Worm (Caenorhabditis elegans) whole organism, L3 larva: ENCODE measurements around the gene F01G10.5.
A peak's percentile ranks its signal among the peaks of the same experiment; 100 is the strongest.

ENCODE experiments used
- R02D3.7 ChIP-seq: fragments of 150-350 bp; optimal IDR thresholded peaks from 2 replicates; lab custom pipeline; 2014; ENCODE audit warnings: missing biosample characterization, missing genetic modification characterization
- aly-2 ChIP-seq: fragments of 150-350 bp; optimal IDR thresholded peaks from 2 replicates; lab custom pipeline; 2014; ENCODE audit warnings: missing biosample characterization, missing genetic modification characterization
- ama-1 ChIP-seq: fragments of 150-350 bp; optimal IDR thresholded peaks from 2 replicates; lab custom pipeline; 2018
- ceh-28 ChIP-seq: fragments of 150-350 bp; optimal IDR thresholded peaks from 2 replicates; lab custom pipeline; 2014; ENCODE audit warnings: missing biosample characterization, missing genetic modification reagents, missing genetic modification characterization
- egl-27 ChIP-seq: sonication (generic microtip); optimal IDR thresholded peaks from 4 replicates; lab custom pipeline; 2017; ENCODE audit warnings: missing biosample characterization, missing genetic modification reagents, missing genetic modification characterization
- egl-5 ChIP-seq: fragments of 150-350 bp; optimal IDR thresholded peaks from 2 replicates; lab custom pipeline; 2017; ENCODE audit warnings: missing biosample characterization, missing genetic modification reagents, missing genetic modification characterization, inconsistent platforms
- elt-3 ChIP-seq, 3 experiments: fragments of 150-350 bp in 1 of 3; sonication (generic microtip) in 2 of 3; optimal IDR thresholded peaks; 2 replicates in 2 of 3; 4 replicates in 1 of 3; lab custom pipeline; 2014 to 2017; ENCODE audit warnings: missing biosample characterization in 3 of 3, missing genetic modification characterization in 3 of 3
- fkh-10 ChIP-seq: sonication (generic microtip); optimal IDR thresholded peaks from 2 replicates; lab custom pipeline; 2017; ENCODE audit warnings: missing biosample characterization, missing genetic modification reagents, missing genetic modification characterization
- hmg-11 ChIP-seq: sonication (generic microtip); optimal IDR thresholded peaks from 2 replicates; lab custom pipeline; 2016; ENCODE audit warnings: missing genetic modification characterization, missing compliant biosample characterization
- lin-15B ChIP-seq: fragments of 150-350 bp; optimal IDR thresholded peaks from 2 replicates; lab custom pipeline; 2014; ENCODE audit warnings: missing biosample characterization, missing genetic modification characterization
- lin-39 ChIP-seq: fragments of 150-350 bp; optimal IDR thresholded peaks from 2 replicates; lab custom pipeline; 2018; ENCODE audit warnings: missing biosample characterization, missing genetic modification reagents, missing genetic modification characterization
- mml-1 ChIP-seq: fragments of 150-350 bp; sonication (generic microtip); optimal IDR thresholded peaks from 3 replicates; lab custom pipeline; 2014; ENCODE audit warnings: missing biosample characterization, missing genetic modification characterization
- nfya-1 ChIP-seq: sonication (generic microtip); optimal IDR thresholded peaks from 2 replicates; lab custom pipeline; 2017; ENCODE audit warnings: missing genetic modification characterization, mild to moderate bottlenecking, missing compliant biosample characterization, antibody characterized with exemption, moderate library complexity; ENCODE audit not compliant: insufficient read depth
- nhr-43 ChIP-seq: sonication (generic microtip); optimal IDR thresholded peaks from 2 replicates; lab custom pipeline; 2016; ENCODE audit warnings: mild to moderate bottlenecking, missing genetic modification characterization, missing compliant biosample characterization; ENCODE audit not compliant: poor library complexity, severe bottlenecking
- nhr-67 ChIP-seq: fragments of 150-350 bp; optimal IDR thresholded peaks from 2 replicates; lab custom pipeline; 2014; ENCODE audit warnings: missing biosample characterization, missing genetic modification characterization
- zag-1 ChIP-seq: fragments of 150-350 bp; optimal IDR thresholded peaks from 2 replicates; lab custom pipeline; 2014; ENCODE audit warnings: missing biosample characterization, missing genetic modification characterization
- ztf-11 ChIP-seq: fragments of 150-350 bp; optimal IDR thresholded peaks from 2 replicates; lab custom pipeline; 2014; ENCODE audit warnings: missing biosample characterization, missing genetic modification characterization
- ztf-4 ChIP-seq: fragments of 150-350 bp; optimal IDR thresholded peaks from 2 replicates; lab custom pipeline; 2014; ENCODE audit warnings: missing biosample characterization, missing genetic modification characterization

Gene F01G10.5

ce11 chrIV:10188505-10188904 is 42.4 kb downstream of the F01G10.5 start:
- TF ChIP-seq ama-1, result no peak
- no peak for TF ChIP-seq mml-1 (tag; lab: Kevin White, UChicago)
- TF ChIP-seq ztf-4 (tag; lab: Kevin White, UChicago), result no peak
- TF ChIP-seq zag-1 (tag; lab: Kevin White, UChicago), result no peak
- TF ChIP-seq fkh-10, result peak; percentile 62
- TF ChIP-seq R02D3.7 (tag; lab: Kevin White, UChicago), result no peak
- TF ChIP-seq elt-3 (tag; optimal IDR thresholded peaks at IDR 0.05; lab: Kevin White, UChicago), result no peak
- TF ChIP-seq, all 47 proteins: peak for 1

ce11 chrIV:10180133-10180749 is 50.6 kb downstream of the F01G10.5 start, which contains the start of gene gta-1:
Gene gta-1, plus strand, starts transcription at chrIV:10180660.
- TF ChIP-seq hmg-11 (tag; lab: Kevin White, UChicago) (peak; percentile 18), lin-15B (tag; lab: Kevin White, UChicago) (no peak), aly-2 (tag; lab: Kevin White, UChicago) (no peak), ztf-11 (tag; lab: Kevin White, UChicago) (no peak), ceh-28 (tag; lab: Kevin White, UChicago) (peak; percentile 14), nhr-67 (tag; lab: Kevin White, UChicago) (no peak), lin-39 (tag; lab: Kevin White, UChicago) (no peak), nhr-43 (tag; lab: Kevin White, UChicago) (no peak), egl-5 (tag; lab: Kevin White, UChicago) (peak; percentile 52), egl-27 (tag; lab: Kevin White, UChicago) (no peak), nfya-1 (tag; lab: Kevin White, UChicago) (peak; percentile 37), R02D3.7 (tag; lab: Kevin White, UChicago) (no peak)
